Fruit fly (Drosophila melanogaster) whole organism, wandering third instar larva: ENCODE data around the gene rush.

Experiments
- Abd-B ChIP-seq: fragments of >200 bp; optimal IDR thresholded peaks from 2 replicates; lab custom pipeline; 2017; ENCODE audit warnings: missing biosample characterization, missing genetic modification characterization
- CG32264 ChIP-seq: fragments of 200-800 bp; sonication (Bioruptor generic); optimal IDR thresholded peaks from 2 replicates; lab custom pipeline; 2016; ENCODE audit warnings: missing biosample characterization, missing genetic modification characterization
- CG9705 ChIP-seq: fragments of 200-800 bp; sonication (Bioruptor generic); optimal IDR thresholded peaks from 2 replicates; lab custom pipeline; 2018; ENCODE audit warnings: missing biosample characterization, mild to moderate bottlenecking, missing genetic modification characterization
- CrebA ChIP-seq: fragments of 200-800 bp; sonication (Bioruptor generic); optimal IDR thresholded peaks from 2 replicates; lab custom pipeline; 2016; ENCODE audit warnings: missing biosample characterization, mild to moderate bottlenecking, missing genetic modification characterization, borderline replicate concordance
- Dfd ChIP-seq: fragments of >200 bp; optimal IDR thresholded peaks from 2 replicates; lab custom pipeline; 2017; ENCODE audit warnings: missing biosample characterization, missing genetic modification characterization
- Dif ChIP-seq: fragments of 200-275, 200-300 bp; sonication (Bioruptor generic); optimal IDR thresholded peaks from 2 replicates; lab custom pipeline; 2018; ENCODE audit warnings: missing biosample characterization, missing genetic modification characterization; ENCODE audit not compliant: partially characterized antibody
- GATAd ChIP-seq: sonication (Bioruptor generic); optimal IDR thresholded peaks from 2 replicates; lab custom pipeline; 2016; ENCODE audit warnings: missing biosample characterization, missing genetic modification characterization
- HLH106 ChIP-seq: fragments of 200-800 bp; optimal IDR thresholded peaks from 3 replicates; lab custom pipeline; 2019; ENCODE audit warnings: missing biosample characterization, mild to moderate bottlenecking, missing genetic modification characterization, moderate library complexity
- Hnf4 ChIP-seq: fragments of 200-800 bp; sonication (Bioruptor generic); optimal IDR thresholded peaks from 2 replicates; lab custom pipeline; 2016; ENCODE audit warnings: missing biosample characterization, mild to moderate bottlenecking, missing genetic modification characterization
- Hr78 ChIP-seq: fragments of >200 bp; optimal IDR thresholded peaks from 2 replicates; lab custom pipeline; 2017; ENCODE audit warnings: missing biosample characterization, missing genetic modification characterization
- Hr83 ChIP-seq: fragments of 200-300 bp; sonication (Bioruptor generic); optimal IDR thresholded peaks from 2 replicates; lab custom pipeline; 2016; ENCODE audit warnings: missing biosample characterization, mild to moderate bottlenecking, missing genetic modification characterization, moderate library complexity; ENCODE audit not compliant: poor library complexity, severe bottlenecking
- Jra ChIP-seq: sonication (Bioruptor generic); optimal IDR thresholded peaks from 2 replicates; lab custom pipeline; 2016; ENCODE audit warnings: missing biosample characterization, missing genetic modification characterization
- Mio ChIP-seq: sonication (Bioruptor generic); optimal IDR thresholded peaks from 2 replicates; lab custom pipeline; 2016; ENCODE audit warnings: missing biosample characterization, missing genetic modification characterization
- Myc ChIP-seq: fragments of >200 bp; optimal IDR thresholded peaks from 2 replicates; lab custom pipeline; 2017
- N ChIP-seq: fragments of >200 bp; optimal IDR thresholded peaks from 2 replicates; lab custom pipeline; 2018; ENCODE audit warnings: missing biosample characterization, missing external identifiers, missing genetic modification characterization
- OdsH ChIP-seq: fragments of 200-800 bp; sonication (Bioruptor generic); optimal IDR thresholded peaks from 2 replicates; lab custom pipeline; 2016; ENCODE audit warnings: missing biosample characterization, mild to moderate bottlenecking, missing genetic modification characterization
- Rel ChIP-seq, 2 experiments: fragments of 200-800 bp; sonication (Bioruptor generic) in 1 of 2; optimal IDR thresholded peaks; 2 replicates in 1 of 2; 3 replicates in 1 of 2; lab custom pipeline; 2016 to 2019; ENCODE audit warnings: mild to moderate bottlenecking in 2 of 2, missing biosample characterization in 2 of 2, missing genetic modification characterization in 2 of 2, moderate library complexity in 1 of 2
- Sp1 ChIP-seq: fragments of 200-800 bp; sonication (Bioruptor generic); optimal IDR thresholded peaks from 3 replicates; lab custom pipeline; 2019; ENCODE audit warnings: missing biosample characterization, mild to moderate bottlenecking, missing genetic modification characterization, moderate library complexity
- Vsx2 ChIP-seq: fragments of 200-300, 225-300 bp; sonication (Bioruptor generic); optimal IDR thresholded peaks from 2 replicates; lab custom pipeline; 2018; ENCODE audit warnings: missing biosample characterization, missing genetic modification characterization; ENCODE audit not compliant: partially characterized antibody
- br ChIP-seq: fragments of 200-800 bp; sonication (Bioruptor generic); optimal IDR thresholded peaks from 2 replicates; lab custom pipeline; 2016; ENCODE audit warnings: missing biosample characterization, missing genetic modification characterization
- brk ChIP-seq: fragments of 200-800 bp; sonication (Bioruptor generic); optimal IDR thresholded peaks from 2 replicates; lab custom pipeline; 2016; ENCODE audit warnings: missing biosample characterization, mild to moderate bottlenecking, missing genetic modification characterization
- dl ChIP-seq, 2 experiments: fragments of 175-275, 200-275 bp in 1 of 2; fragments of 200-275 bp in 1 of 2; sonication (Bioruptor generic); optimal IDR thresholded peaks; lab custom pipeline; 2018; ENCODE audit warnings: mild to moderate bottlenecking in 2 of 2, missing biosample characterization in 2 of 2, missing genetic modification characterization in 2 of 2, moderate library complexity in 2 of 2; ENCODE audit not compliant: partially characterized antibody in 2 of 2, insufficient read depth in 1 of 2
- dmrt93B ChIP-seq: fragments of 200-800 bp; sonication (Bioruptor generic); optimal IDR thresholded peaks from 2 replicates; lab custom pipeline; 2018; ENCODE audit warnings: missing biosample characterization, mild to moderate bottlenecking, missing genetic modification characterization
- dsf ChIP-seq: sonication (Bioruptor generic); optimal IDR thresholded peaks from 2 replicates; lab custom pipeline; 2016; ENCODE audit warnings: missing biosample characterization, missing genetic modification characterization, borderline replicate concordance
- ey ChIP-seq: fragments of 200-800 bp; sonication (Bioruptor generic); optimal IDR thresholded peaks from 2 replicates; lab custom pipeline; 2016; ENCODE audit warnings: missing biosample characterization, missing genetic modification characterization
- foxo ChIP-seq, 2 experiments: fragments of 200-800 bp; sonication (Bioruptor generic); optimal IDR thresholded peaks; 2 replicates in 1 of 2; 3 replicates in 1 of 2; lab custom pipeline; 2016 to 2017; ENCODE audit warnings: missing biosample characterization in 2 of 2, missing genetic modification characterization in 2 of 2
- fru ChIP-seq: fragments of 200-800 bp; sonication (Bioruptor generic); optimal IDR thresholded peaks from 3 replicates; lab custom pipeline; 2016; ENCODE audit warnings: missing biosample characterization, mild to moderate bottlenecking, missing genetic modification characterization
- h ChIP-seq: fragments of 200-800 bp; sonication (Bioruptor generic); optimal IDR thresholded peaks from 3 replicates; lab custom pipeline; 2016; ENCODE audit warnings: missing biosample characterization, mild to moderate bottlenecking, missing genetic modification characterization
- jim ChIP-seq: fragments of 175-275, 200-325 bp; sonication (Bioruptor generic); optimal IDR thresholded peaks from 2 replicates; lab custom pipeline; 2016; ENCODE audit warnings: missing biosample characterization, mild to moderate bottlenecking, missing genetic modification characterization
- lola ChIP-seq: fragments of >200 bp; optimal IDR thresholded peaks from 2 replicates; lab custom pipeline; 2017; ENCODE audit warnings: missing biosample characterization, missing genetic modification characterization
- pan ChIP-seq: fragments of >200 bp; optimal IDR thresholded peaks from 2 replicates; lab custom pipeline; 2017
- psq ChIP-seq: fragments of 200-800 bp; sonication (Bioruptor generic); optimal IDR thresholded peaks from 3 replicates; lab custom pipeline; 2017; ENCODE audit warnings: missing biosample characterization, mild to moderate bottlenecking, missing genetic modification characterization, moderate library complexity
- rgr ChIP-seq: fragments of 200-800 bp; sonication (Bioruptor generic); optimal IDR thresholded peaks from 3 replicates; lab custom pipeline; 2016; ENCODE audit warnings: missing biosample characterization, mild to moderate bottlenecking, missing genetic modification characterization
- sage ChIP-seq: fragments of 200-800 bp; sonication (Bioruptor generic); optimal IDR thresholded peaks from 2 replicates; lab custom pipeline; 2016; ENCODE audit warnings: missing biosample characterization, mild to moderate bottlenecking, missing genetic modification characterization
- sv ChIP-seq: fragments of 200-800 bp; sonication (Bioruptor generic); optimal IDR thresholded peaks from 3 replicates; lab custom pipeline; 2016; ENCODE audit warnings: missing biosample characterization, missing genetic modification characterization
- tai ChIP-seq: sonication (Bioruptor generic); optimal IDR thresholded peaks from 2 replicates; lab custom pipeline; 2016; ENCODE audit warnings: missing biosample characterization, missing genetic modification characterization
- usp ChIP-seq: fragments of >200 bp; optimal IDR thresholded peaks from 2 replicates; lab custom pipeline; 2017; ENCODE audit warnings: missing biosample characterization, missing genetic modification characterization
- woc ChIP-seq: sonication (Bioruptor generic); optimal IDR thresholded peaks from 2 replicates; lab custom pipeline; 2016; ENCODE audit warnings: missing biosample characterization, mild to moderate bottlenecking, missing genetic modification characterization

rush gene

DNA sequence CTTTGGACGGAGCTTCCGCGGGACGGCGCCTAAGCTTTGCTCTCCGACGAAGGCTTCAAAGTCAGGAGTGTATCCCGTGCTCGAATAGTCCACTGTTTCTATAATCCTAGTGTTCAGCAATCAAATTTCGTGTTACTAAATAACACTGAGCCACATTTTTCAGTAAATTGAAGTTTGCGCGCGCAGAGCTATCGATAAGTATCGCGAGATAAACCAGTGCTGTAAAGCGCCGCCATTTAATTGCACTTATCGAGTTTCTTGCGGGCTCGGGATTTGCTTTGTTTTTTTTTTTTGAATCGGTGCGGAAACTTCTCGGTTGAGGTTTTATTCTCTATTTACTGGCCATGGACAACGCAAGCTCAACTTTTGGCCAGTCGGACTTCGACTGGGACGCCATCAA lies 1.5 kb upstream of the rush start, which contains the start of the genes Rab27 and mei-38:
Gene Rab27 (minus strand): TSS at position 127 of the 400 bp plus-strand sequence.
Gene mei-38 (plus strand): TSS at position 216 of the 400 bp plus-strand sequence.
- TF ChIP-seq CG32264 (no peak), psq (GFP tag; lab: Kevin White, UChicago) (peak; percentile 3), N (GFP tag; lab: Kevin White, UChicago) (no peak), CrebA (GFP tag; lab: Kevin White, UChicago) (no peak), sv (GFP tag; lab: Kevin White, UChicago) (no peak), h (GFP tag; lab: Kevin White, UChicago) (peak; percentile 50), rgr (peak; percentile 48), foxo (GFP tag; optimal IDR thresholded peaks at IDR 0.05; lab: Kevin White, UChicago) (peak in 1 of 2 experiments; percentile 39), fru (GFP tag; lab: Kevin White, UChicago) (peak; percentile 30), Myc (peak; percentile 17), lola (GFP tag; lab: Kevin White, UChicago) (no peak), Hr83 (peak; percentile 43), br (GFP tag; lab: Kevin White, UChicago) (peak; percentile 42)

dm6 chrX:1480426-1480825 lies 2.1 kb downstream of the rush start:
- TF ChIP-seq Rel (GFP tag; optimal IDR thresholded peaks at IDR 0.05; lab: Kevin White, UChicago) (no peak), Rel (tag; optimal IDR thresholded peaks at IDR 0.05; lab: Kevin White, UChicago) (peak; percentile 33), rgr (no peak)

dm6 chrX:1482840-1483518 lies 4.6 kb downstream of the rush start, which contains the start of the genes sta and inc:
Gene sta (minus strand): TSS chrX:1483413.
Gene inc (plus strand): TSS chrX:1483479.
- TF ChIP-seq HLH106 (tag; lab: Kevin White, UChicago) (peak; percentile 72), GATAd (no peak), OdsH (GFP tag; lab: Kevin White, UChicago) (peak; percentile 29), dsf (no peak), Hnf4 (no peak), Hr78 (GFP tag; lab: Kevin White, UChicago) (no peak), rgr (peak; percentile 83), Vsx2 (GFP tag; lab: Kevin White, UChicago) (no peak), jim (GFP tag; lab: Kevin White, UChicago) (no peak), tai (no peak), dl (GFP tag; optimal IDR thresholded peaks at IDR 0.05; lab: Kevin White, UChicago; ENCODE audit: insufficient read depth in 1 of 2, partially characterized antibody in 2 of 2) (no peak), lola (GFP tag; lab: Kevin White, UChicago) (no peak), psq (GFP tag; lab: Kevin White, UChicago) (peak; percentile 27), Sp1 (peak; percentile 83), Dif (GFP tag; lab: Kevin White, UChicago) (peak; percentile 68), CG9705 (GFP tag; lab: Kevin White, UChicago) (peak; percentile 66), dmrt93B (peak; percentile 61), h (GFP tag; lab: Kevin White, UChicago) (peak; percentile 68), sv (GFP tag; lab: Kevin White, UChicago) (peak; percentile 15), fru (GFP tag; lab: Kevin White, UChicago) (peak; percentile 69), CrebA (GFP tag; lab: Kevin White, UChicago) (no peak), Hr83 (peak; percentile 33), Myc (no peak), Jra (GFP tag; lab: Kevin White, UChicago) (no peak), foxo (GFP tag; optimal IDR thresholded peaks at IDR 0.05; lab: Kevin White, UChicago) (peak in 1 of 2 experiments; percentile 68), woc (GFP tag; lab: Kevin White, UChicago) (peak; percentile 9), Dfd (GFP tag; lab: Kevin White, UChicago) (no peak), sage (GFP tag; lab: Kevin White, UChicago) (no peak), pan (lab: Kevin White, UChicago) (no peak), usp (GFP tag; lab: Kevin White, UChicago) (no peak), brk (no peak), N (GFP tag; lab: Kevin White, UChicago) (no peak), br (GFP tag; lab: Kevin White, UChicago) (peak; percentile 69), Abd-B (GFP tag; lab: Kevin White, UChicago) (no peak), Rel (GFP tag; optimal IDR thresholded peaks at IDR 0.05; lab: Kevin White, UChicago) (no peak), Rel (tag; optimal IDR thresholded peaks at IDR 0.05; lab: Kevin White, UChicago) (peak; percentile 72), Mio (GFP tag; lab: Kevin White, UChicago) (no peak), CG32264 (no peak), ey (GFP tag; lab: Kevin White, UChicago) (peak; percentile 37)
